Fruit fly (Drosophila melanogaster): ENCODE data around the gene Nle.

- TF ChIP-seq ttk (optimal IDR thresholded peaks at IDR 0.05): no peak
- TF ChIP-seq insv (optimal IDR thresholded peaks at IDR 0.05): no peak
- no peak for TF ChIP-seq Sin3A (optimal IDR thresholded peaks at IDR 0.05)
- TF ChIP-seq psq (optimal IDR thresholded peaks at IDR 0.05): no peak
Observed at dm6 chr2L:526192-526923, 41.6 kb downstream of the Nle start.

Data from Kc167 (cell line).